Fruit fly (Drosophila melanogaster) whole organism, embryonic: ENCODE data around the gene Mco4.
A peak's percentile ranks its signal among the peaks of the same experiment; 100 is the strongest.

Experiments used
- Atf-2 ChIP-seq: fragments of 200-800 bp; sonication (Bioruptor generic); optimal IDR thresholded peaks from 2 replicates; lab custom pipeline; 2016; ENCODE audit warnings: missing biosample characterization, missing genetic modification characterization
- BEAF-32 ChIP-seq: fragments of 200-800 bp; sonication (Bioruptor generic); optimal IDR thresholded peaks from 3 replicates; lab custom pipeline; 2017; ENCODE audit warnings: missing biosample characterization, missing genetic modification characterization, mild to moderate bottlenecking, moderate library complexity, missing genetic modification reagents
- CG11085 ChIP-seq: fragments of 200-800 bp; sonication (Bioruptor generic); IDR thresholded peaks from 2 replicates; pipeline ENCODE4 v1.3.6; 2022; ENCODE audit warnings: missing biosample characterization, missing genetic modification characterization
- CG11504 ChIP-seq: fragments of 200-800 bp; sonication (Bioruptor generic); optimal IDR thresholded peaks from 3 replicates; lab custom pipeline; 2019; ENCODE audit warnings: missing biosample characterization, mild to moderate bottlenecking, missing genetic modification characterization, moderate library complexity
- CG12744 ChIP-seq: fragments of 200-800 bp; sonication (Bioruptor generic); optimal IDR thresholded peaks from 2 replicates; lab custom pipeline; 2016; ENCODE audit warnings: missing biosample characterization, missing genetic modification characterization
- CG15269 ChIP-seq: fragments of 200-800 bp; sonication (Bioruptor generic); optimal IDR thresholded peaks from 2 replicates; lab custom pipeline; 2018; ENCODE audit warnings: missing biosample characterization, mild to moderate bottlenecking, missing genetic modification characterization, moderate library complexity
- CG2202 ChIP-seq: fragments of 200-800 bp; sonication (Bioruptor generic); optimal IDR thresholded peaks from 2 replicates; lab custom pipeline; 2018; ENCODE audit warnings: missing biosample characterization, mild to moderate bottlenecking, missing genetic modification characterization
- CG30431 ChIP-seq: fragments of 200-800 bp; sonication (Bioruptor generic); optimal IDR thresholded peaks from 2 replicates; lab custom pipeline; 2017; ENCODE audit warnings: missing biosample characterization, missing genetic modification characterization
- CG31388 ChIP-seq: fragments of 200-800 bp; sonication (Bioruptor generic); optimal IDR thresholded peaks from 2 replicates; lab custom pipeline; 2016; ENCODE audit warnings: missing biosample characterization, missing genetic modification characterization
- CG3281 ChIP-seq: fragments of 200-800 bp; sonication (Bioruptor generic); optimal IDR thresholded peaks from 3 replicates; lab custom pipeline; 2017; ENCODE audit warnings: missing biosample characterization, mild to moderate bottlenecking, missing genetic modification characterization
- CG3838 ChIP-seq: fragments of 200-800 bp; sonication (Bioruptor generic); optimal IDR thresholded peaks from 3 replicates; lab custom pipeline; 2016; ENCODE audit warnings: missing biosample characterization, missing genetic modification characterization
- CG4404 ChIP-seq: fragments of 200-800 bp; sonication (Bioruptor generic); IDR thresholded peaks from 2 replicates; pipeline ENCODE4 v1.3.6; 2022; ENCODE audit warnings: missing biosample characterization, missing genetic modification characterization
- CG5180 ChIP-seq: fragments of 200-800 bp; sonication (Bioruptor generic); optimal IDR thresholded peaks from 3 replicates; lab custom pipeline; 2017; ENCODE audit warnings: missing biosample characterization, missing genetic modification characterization, mild to moderate bottlenecking, moderate library complexity, missing genetic modification reagents
- CG5953 ChIP-seq: fragments of 200-800 bp; sonication (Bioruptor generic); IDR thresholded peaks from 2 replicates; pipeline ENCODE4 v1.3.6; 2022; ENCODE audit warnings: missing biosample characterization, missing genetic modification characterization
- CG6813 ChIP-seq: fragments of 200-800 bp; sonication (Bioruptor generic); optimal IDR thresholded peaks from 2 replicates; lab custom pipeline; 2017; ENCODE audit warnings: missing biosample characterization, missing genetic modification characterization, mild to moderate bottlenecking, moderate library complexity, missing genetic modification reagents
- CG6854 ChIP-seq: fragments of 200-800 bp; sonication (Bioruptor generic); optimal IDR thresholded peaks from 3 replicates; lab custom pipeline; 2017; ENCODE audit warnings: missing biosample characterization, mild to moderate bottlenecking, missing genetic modification characterization
- CG7786 ChIP-seq: fragments of 200-800 bp; sonication (Bioruptor generic); optimal IDR thresholded peaks from 2 replicates; lab custom pipeline; 2016; ENCODE audit warnings: missing biosample characterization, missing genetic modification characterization
- CG7963 ChIP-seq: fragments of 200-800 bp; sonication (Bioruptor generic); IDR thresholded peaks from 3 replicates; pipeline ENCODE4 v1.3.6; 2022; ENCODE audit warnings: missing biosample characterization, missing genetic modification characterization; ENCODE audit not compliant: partially characterized antibody
- CG8359 ChIP-seq: fragments of 200-800 bp; sonication (Bioruptor generic); optimal IDR thresholded peaks from 2 replicates; lab custom pipeline; 2017; ENCODE audit warnings: missing biosample characterization, mild to moderate bottlenecking, missing genetic modification characterization, borderline replicate concordance
- Chrac-16 ChIP-seq: fragments of 200-800 bp; sonication (Bioruptor generic); optimal IDR thresholded peaks from 3 replicates; lab custom pipeline; 2016; ENCODE audit warnings: missing biosample characterization, missing genetic modification characterization
- Dad ChIP-seq: fragments of 200-800 bp; sonication (Bioruptor generic); optimal IDR thresholded peaks from 3 replicates; lab custom pipeline; 2016; ENCODE audit warnings: missing biosample characterization, missing genetic modification characterization
- Ets65A ChIP-seq: fragments of 200-800 bp; sonication (Bioruptor generic); peaks from one replicate; lab custom pipeline; 2016; ENCODE audit warnings: missing biosample characterization, missing genetic modification characterization
- H2.0 ChIP-seq: fragments of 200-800 bp; sonication (Bioruptor generic); IDR thresholded peaks from 2 replicates; pipeline ENCODE4 v1.3.6; 2022; ENCODE audit warnings: missing biosample characterization, missing genetic modification characterization
- Lim3 ChIP-seq: fragments of 200-800 bp; sonication (Bioruptor generic); IDR thresholded peaks from 2 replicates; pipeline ENCODE4 v1.3.6; 2022; ENCODE audit warnings: missing biosample characterization, missing genetic modification characterization
- Neu2 ChIP-seq: fragments of 200-800 bp; sonication (Bioruptor generic); optimal IDR thresholded peaks from 3 replicates; lab custom pipeline; 2016; ENCODE audit warnings: missing biosample characterization, missing genetic modification characterization, borderline replicate concordance
- Nf-YA ChIP-seq: fragments of 200-800 bp; sonication (Bioruptor generic); IDR thresholded peaks from 2 replicates; pipeline ENCODE4 v1.3.6; 2022; ENCODE audit warnings: missing biosample characterization, missing genetic modification characterization
- Nf-YC ChIP-seq: fragments of 200-800 bp; optimal IDR thresholded peaks from 3 replicates; lab custom pipeline; 2019; ENCODE audit warnings: missing biosample characterization, mild to moderate bottlenecking, missing genetic modification characterization, moderate library complexity
- Six4 ChIP-seq: fragments of 200-800 bp; sonication (Bioruptor generic); optimal IDR thresholded peaks from 2 replicates; lab custom pipeline; 2016; ENCODE audit warnings: missing biosample characterization, missing genetic modification characterization
- Sry-β ChIP-seq: fragments of 200-800 bp; sonication (Bioruptor generic); optimal IDR thresholded peaks from 2 replicates; lab custom pipeline; 2018; ENCODE audit warnings: missing biosample characterization, mild to moderate bottlenecking, missing genetic modification characterization, moderate library complexity
- Taf1 ChIP-seq: fragments of 200-800 bp; sonication (Bioruptor generic); IDR thresholded peaks from 2 replicates; pipeline ENCODE4 v1.3.6; 2022; ENCODE audit warnings: missing biosample characterization, missing genetic modification characterization
- YL-1 ChIP-seq: fragments of 200-800 bp; sonication (Bioruptor generic); optimal IDR thresholded peaks from 3 replicates; lab custom pipeline; 2017; ENCODE audit warnings: missing biosample characterization, mild to moderate bottlenecking, missing genetic modification characterization
- ab ChIP-seq: fragments of 200-800 bp; sonication (Bioruptor generic); optimal IDR thresholded peaks from 2 replicates; lab custom pipeline; 2016; ENCODE audit warnings: missing biosample characterization, missing genetic modification characterization
- ato ChIP-seq: fragments of 200-800 bp; sonication (Bioruptor generic); IDR thresholded peaks from 2 replicates; pipeline ENCODE4 v1.3.6; 2022; ENCODE audit warnings: missing biosample characterization, missing genetic modification characterization; ENCODE audit not compliant: partially characterized antibody
- bigmax ChIP-seq: fragments of 200-800 bp; sonication (Bioruptor generic); optimal IDR thresholded peaks from 2 replicates; lab custom pipeline; 2018; ENCODE audit warnings: missing biosample characterization, mild to moderate bottlenecking, missing genetic modification characterization
- bowl ChIP-seq: fragments of 200-800 bp; sonication (Bioruptor generic); IDR thresholded peaks from 2 replicates; pipeline ENCODE4 v1.3.6; 2022; ENCODE audit warnings: missing biosample characterization, missing genetic modification characterization
- caup ChIP-seq: fragments of 200-800 bp; sonication (Bioruptor generic); optimal IDR thresholded peaks from 3 replicates; lab custom pipeline; 2017; ENCODE audit warnings: missing biosample characterization, mild to moderate bottlenecking, missing genetic modification characterization, moderate library complexity; ENCODE audit not compliant: severe bottlenecking
- chm ChIP-seq: fragments of 200-800 bp; sonication (Bioruptor generic); IDR thresholded peaks from 2 replicates; pipeline ENCODE4 v1.3.6; 2022; ENCODE audit warnings: missing biosample characterization, missing genetic modification characterization
- crc ChIP-seq: fragments of 200-800 bp; sonication (Bioruptor generic); optimal IDR thresholded peaks from 2 replicates; lab custom pipeline; 2016; ENCODE audit warnings: missing biosample characterization, missing genetic modification characterization
- dpn ChIP-seq, 2 experiments: fragments of 200-800 bp; sonication (Bioruptor generic); optimal IDR thresholded peaks; 3 replicates each; lab custom pipeline; 2016; ENCODE audit warnings: missing biosample characterization in 2 of 2, missing genetic modification characterization in 2 of 2
- en ChIP-seq: fragments of 200-800 bp; sonication (Bioruptor generic); optimal IDR thresholded peaks from 2 replicates; lab custom pipeline; 2016; ENCODE audit warnings: missing biosample characterization, missing genetic modification characterization
- fd102C ChIP-seq: fragments of 200-800 bp; sonication (Bioruptor generic); optimal IDR thresholded peaks from 2 replicates; lab custom pipeline; 2018; ENCODE audit warnings: missing biosample characterization, mild to moderate bottlenecking, missing genetic modification characterization, moderate library complexity
- lola ChIP-seq, 3 experiments: fragments of >200 bp in 2 of 3; fragments of 200-800 bp in 1 of 3; sonication (Bioruptor generic) in 1 of 3; optimal IDR thresholded peaks; 2 replicates each; lab custom pipeline; 2017 to 2019; ENCODE audit warnings: missing biosample characterization in 3 of 3, missing genetic modification characterization in 3 of 3, mild to moderate bottlenecking in 1 of 3, moderate library complexity in 1 of 3
- salm ChIP-seq: fragments of 200-800 bp; sonication (Bioruptor generic); optimal IDR thresholded peaks from 2 replicates; lab custom pipeline; 2018; ENCODE audit warnings: missing biosample characterization, mild to moderate bottlenecking, missing genetic modification characterization
- seq ChIP-seq: fragments of 200-800 bp; sonication (Bioruptor generic); IDR thresholded peaks from 2 replicates; pipeline ENCODE4 v1.3.6; 2022; ENCODE audit warnings: missing biosample characterization, missing genetic modification characterization
- sim ChIP-seq: fragments of 200-800 bp; sonication (Bioruptor generic); IDR thresholded peaks from 2 replicates; pipeline ENCODE4 v1.3.6; 2022; ENCODE audit warnings: missing biosample characterization, missing genetic modification characterization
- slbo ChIP-seq: fragments of 200-800 bp; sonication (Bioruptor generic); IDR thresholded peaks from 2 replicates; pipeline ENCODE4 v1.3.6; 2022; ENCODE audit warnings: missing biosample characterization, missing genetic modification characterization
- trem ChIP-seq: fragments of 200-800 bp; optimal IDR thresholded peaks from 3 replicates; lab custom pipeline; 2019; ENCODE audit warnings: missing biosample characterization, mild to moderate bottlenecking, missing genetic modification characterization, moderate library complexity
- trh ChIP-seq: fragments of 200-800 bp; sonication (Bioruptor generic); optimal IDR thresholded peaks from 2 replicates; lab custom pipeline; 2016; ENCODE audit warnings: missing biosample characterization, missing genetic modification characterization
- twi ChIP-seq: fragments of 200-800 bp; optimal IDR thresholded peaks from 2 replicates; lab custom pipeline; 2019; ENCODE audit warnings: missing biosample characterization, mild to moderate bottlenecking, missing genetic modification characterization, moderate library complexity

Gene Mco4

dm6 chrX:17826807-17827703 is 28.9 kb downstream of the Mco4 start, which contains the start of gene Socs16D (continued):
- TF ChIP-seq ato (GFP tag; lab: Robert Waterston, UW) (peak; percentile 97), bigmax (GFP tag; lab: Kevin White, UChicago) (peak; percentile 45), dpn (GFP tag; optimal IDR thresholded peaks at IDR 0.05; lab: Kevin White, UChicago) (peak; percentile 57 to 59), H2.0 (GFP tag; lab: Robert Waterston, UW) (no peak), trem (tag; lab: Kevin White, UChicago) (peak; percentile 78), caup (GFP tag; lab: Kevin White, UChicago) (peak; percentile 12), Sry-β (GFP tag; lab: Kevin White, UChicago) (peak; percentile 6), Ets65A (peak; percentile 76), YL-1 (GFP tag; lab: Kevin White, UChicago) (peak; percentile 61), CG6813 (GFP tag; lab: Kevin White, UChicago) (no peak), Six4 (no peak), CG3281 (GFP tag; lab: Kevin White, UChicago) (no peak), slbo (GFP tag; lab: Robert Waterston, UW) (peak; percentile 53; the same call in 1 of the 2 replicates), CG2202 (no peak), BEAF-32 (GFP tag; lab: Kevin White, UChicago) (peak; percentile 98), Taf1 (GFP tag; lab: Robert Waterston, UW) (no peak), Chrac-16 (GFP tag; lab: Kevin White, UChicago) (peak; percentile 20), CG8359 (no peak), CG31388 (GFP tag; lab: Kevin White, UChicago) (no peak), CG6854 (GFP tag; lab: Kevin White, UChicago) (no peak), CG15269 (tag; lab: Kevin White, UChicago) (no peak), Atf-2 (GFP tag; lab: Kevin White, UChicago) (no peak), Nf-YA (GFP tag; lab: Robert Waterston, UW) (no peak), trh (GFP tag; lab: Kevin White, UChicago) (no peak), CG5180 (GFP tag; lab: Kevin White, UChicago) (no peak), CG12744 (peak; percentile 1), crc (GFP tag; lab: Kevin White, UChicago) (peak; percentile 16), Neu2 (GFP tag; lab: Kevin White, UChicago) (no peak), CG7963 (peak; percentile 97), ab (no peak), salm (no peak), CG30431 (GFP tag; lab: Kevin White, UChicago) (no peak), lola (GFP tag; optimal IDR thresholded peaks at IDR 0.05; lab: Kevin White, UChicago) (peak in 1 of 3 experiments; percentile 79), CG4404 (GFP tag; lab: Robert Waterston, UW) (no peak), CG11085 (GFP tag; lab: Robert Waterston, UW) (no peak), bowl (GFP tag; lab: Robert Waterston, UW) (no peak), CG5953 (GFP tag; lab: Robert Waterston, UW) (no peak), CG7786 (GFP tag; lab: Kevin White, UChicago) (peak; percentile 40), CG3838 (GFP tag; lab: Kevin White, UChicago) (no peak), Lim3 (GFP tag; lab: Robert Waterston, UW) (no peak), fd102C (GFP tag; lab: Kevin White, UChicago) (no peak), chm (no peak), sim (no peak), Dad (peak; percentile 50), seq (GFP tag; lab: Robert Waterston, UW) (no peak), en (no peak), CG11504 (tag; lab: Kevin White, UChicago) (peak; percentile 34), Nf-YC (peak; percentile 24), twi (tag; lab: Kevin White, UChicago) (no peak)
